Worm (Caenorhabditis elegans) whole organism, late embryonic: ENCODE results near the gene B0496.11.

Experiments used
- C38D4.7 ChIP-seq: fragments of 200-800 bp; sonication (Bioruptor generic); optimal IDR thresholded peaks from 2 replicates; lab custom pipeline; 2018; ENCODE audit warnings: mild to moderate bottlenecking, missing genetic modification characterization, moderate library complexity, missing compliant biosample characterization
- F13H6.1 ChIP-seq: sonication (generic microtip); optimal IDR thresholded peaks from 2 replicates; lab custom pipeline; 2016; ENCODE audit warnings: missing genetic modification characterization, missing compliant biosample characterization
- T23F11.4 ChIP-seq: fragments of 200-800 bp; sonication (Bioruptor generic); optimal IDR thresholded peaks from 2 replicates; lab custom pipeline; 2018; ENCODE audit warnings: mild to moderate bottlenecking, missing genetic modification characterization, missing compliant biosample characterization
- Y22D7AL.16 ChIP-seq: sonication (generic microtip); optimal IDR thresholded peaks from 2 replicates; lab custom pipeline; 2016; ENCODE audit warnings: missing genetic modification characterization, missing compliant biosample characterization
- ahr-1 ChIP-seq: sonication (generic microtip); optimal IDR thresholded peaks from 2 replicates; lab custom pipeline; 2016; ENCODE audit warnings: missing genetic modification characterization, missing compliant biosample characterization
- ama-1 ChIP-seq: fragments of 150-350 bp; optimal IDR thresholded peaks from 2 replicates; lab custom pipeline; 2014
- ceh-18 ChIP-seq: sonication (generic microtip); optimal IDR thresholded peaks from 2 replicates; lab custom pipeline; 2016; ENCODE audit warnings: missing genetic modification characterization, missing compliant biosample characterization
- ceh-2 ChIP-seq: sonication (generic microtip); optimal IDR thresholded peaks from 2 replicates; lab custom pipeline; 2016; ENCODE audit warnings: missing genotype, missing genetic modification characterization, missing compliant biosample characterization
- ceh-22 ChIP-seq: sonication (generic microtip); optimal IDR thresholded peaks from 2 replicates; lab custom pipeline; 2017; ENCODE audit warnings: missing biosample characterization, missing genetic modification characterization
- ceh-30 ChIP-seq: fragments of 150-350 bp; optimal IDR thresholded peaks from 2 replicates; lab custom pipeline; 2014; ENCODE audit warnings: missing biosample characterization, missing genetic modification characterization
- che-1 ChIP-seq: sonication (generic microtip); optimal IDR thresholded peaks from 2 replicates; lab custom pipeline; 2016; ENCODE audit warnings: mild to moderate bottlenecking, missing genetic modification characterization, missing compliant biosample characterization
- dmd-4 ChIP-seq: sonication (generic microtip); optimal IDR thresholded peaks from 2 replicates; lab custom pipeline; 2016; ENCODE audit warnings: borderline replicate concordance, missing genetic modification characterization, missing compliant biosample characterization
- elt-2 ChIP-seq: sonication (generic microtip); optimal IDR thresholded peaks from 2 replicates; lab custom pipeline; 2016; ENCODE audit warnings: missing genetic modification reagents, missing genetic modification characterization, missing compliant biosample characterization
- elt-4 ChIP-seq: sonication (generic microtip); optimal IDR thresholded peaks from 2 replicates; lab custom pipeline; 2016; ENCODE audit warnings: missing genetic modification characterization, missing compliant biosample characterization
- eyg-1 ChIP-seq: sonication (generic microtip); optimal IDR thresholded peaks from 2 replicates; lab custom pipeline; 2016; ENCODE audit warnings: missing genotype, missing genetic modification characterization, missing compliant biosample characterization
- fax-1 ChIP-seq: sonication (generic microtip); optimal IDR thresholded peaks from 2 replicates; lab custom pipeline; 2016; ENCODE audit warnings: missing genotype, missing genetic modification characterization, missing compliant biosample characterization
- fkh-6 ChIP-seq: sonication (generic microtip); optimal IDR thresholded peaks from 2 replicates; lab custom pipeline; 2016; ENCODE audit warnings: missing genetic modification characterization, missing compliant biosample characterization
- hlh-15 ChIP-seq: sonication (generic microtip); optimal IDR thresholded peaks from 2 replicates; lab custom pipeline; 2016; ENCODE audit warnings: missing genetic modification characterization, missing compliant biosample characterization
- hlh-30 ChIP-seq: sonication (generic microtip); optimal IDR thresholded peaks from 2 replicates; lab custom pipeline; 2017; ENCODE audit warnings: antibody characterized with exemption, missing genetic modification characterization, missing compliant biosample characterization; ENCODE audit not compliant: insufficient read depth
- hlh-6 ChIP-seq: sonication (generic microtip); optimal IDR thresholded peaks from 2 replicates; lab custom pipeline; 2016; ENCODE audit warnings: missing genotype, missing genetic modification characterization, missing compliant biosample characterization
- lin-11 ChIP-seq: fragments of 200-800 bp; sonication (Bioruptor generic); optimal IDR thresholded peaks from 2 replicates; lab custom pipeline; 2018; ENCODE audit warnings: mild to moderate bottlenecking, missing genetic modification characterization, missing compliant biosample characterization
- nfya-1 ChIP-seq: sonication (generic microtip); optimal IDR thresholded peaks from 2 replicates; lab custom pipeline; 2017; ENCODE audit warnings: missing genetic modification characterization, mild to moderate bottlenecking, missing compliant biosample characterization, antibody characterized with exemption, moderate library complexity
- nhr-232 ChIP-seq: sonication (generic microtip); optimal IDR thresholded peaks from 2 replicates; lab custom pipeline; 2016; ENCODE audit warnings: missing genetic modification characterization, missing compliant biosample characterization
- npax-4 ChIP-seq: sonication (generic microtip); optimal IDR thresholded peaks from 2 replicates; lab custom pipeline; 2016; ENCODE audit warnings: missing genetic modification characterization, missing compliant biosample characterization
- pat-9 ChIP-seq: fragments of 200-800 bp; sonication (Bioruptor generic); optimal IDR thresholded peaks from 2 replicates; lab custom pipeline; 2018; ENCODE audit warnings: mild to moderate bottlenecking, missing genetic modification characterization, moderate library complexity, missing compliant biosample characterization
- pax-1 ChIP-seq: fragments of 150-350 bp; optimal IDR thresholded peaks from 2 replicates; lab custom pipeline; 2014; ENCODE audit warnings: missing biosample characterization, missing genetic modification characterization
- pha-2 ChIP-seq: sonication (generic microtip); optimal IDR thresholded peaks from 2 replicates; lab custom pipeline; 2017; ENCODE audit warnings: mild to moderate bottlenecking, missing genetic modification characterization, missing compliant biosample characterization
- pha-4 ChIP-seq: fragments of 150-350 bp; optimal IDR thresholded peaks from 2 replicates; lab custom pipeline; 2018; ENCODE audit warnings: missing biosample characterization, missing genetic modification reagents, missing genetic modification characterization
- ref-2 ChIP-seq: sonication (generic microtip); optimal IDR thresholded peaks from 2 replicates; lab custom pipeline; 2016; ENCODE audit warnings: missing genetic modification characterization, missing compliant biosample characterization
- sdc-2 ChIP-seq: sonication (generic microtip); optimal IDR thresholded peaks from 2 replicates; lab custom pipeline; 2016; ENCODE audit warnings: missing genotype, missing genetic modification characterization, missing compliant biosample characterization
- syd-9 ChIP-seq: sonication (generic microtip); optimal IDR thresholded peaks from 2 replicates; lab custom pipeline; 2016; ENCODE audit warnings: mild to moderate bottlenecking, missing genetic modification characterization, moderate library complexity, missing compliant biosample characterization
- tbx-2 ChIP-seq: sonication (generic microtip); optimal IDR thresholded peaks from 2 replicates; lab custom pipeline; 2016; ENCODE audit warnings: missing genetic modification characterization, missing compliant biosample characterization
- tbx-7 ChIP-seq: sonication (generic microtip); optimal IDR thresholded peaks from 2 replicates; lab custom pipeline; 2016; ENCODE audit warnings: missing genotype, missing genetic modification characterization, missing compliant biosample characterization
- unc-3 ChIP-seq, 2 experiments: fragments of 200-800 bp in 1 of 2; sonication (Bioruptor generic) in 1 of 2; sonication (generic microtip) in 1 of 2; conservative IDR thresholded peaks in 1 of 2; optimal IDR thresholded peaks in 1 of 2; 2 replicates each; pipeline versions ENCODE4 v1.3.6 to Lab custom; 2016 to 2022; ENCODE audit warnings: missing compliant biosample characterization in 2 of 2, missing genetic modification characterization in 2 of 2, missing genetic modification reagents in 1 of 2
- unc-42 ChIP-seq: sonication (generic microtip); optimal IDR thresholded peaks from 2 replicates; lab custom pipeline; 2016; ENCODE audit warnings: missing genotype, missing genetic modification characterization, missing compliant biosample characterization
- unc-86 ChIP-seq: sonication (generic microtip); optimal IDR thresholded peaks from 2 replicates; lab custom pipeline; 2016; ENCODE audit warnings: missing genetic modification characterization, missing compliant biosample characterization
- zip-5 ChIP-seq: sonication (generic microtip); optimal IDR thresholded peaks from 2 replicates; lab custom pipeline; 2016; ENCODE audit warnings: missing genetic modification characterization, missing compliant biosample characterization

The B0496.11 gene

DNA sequence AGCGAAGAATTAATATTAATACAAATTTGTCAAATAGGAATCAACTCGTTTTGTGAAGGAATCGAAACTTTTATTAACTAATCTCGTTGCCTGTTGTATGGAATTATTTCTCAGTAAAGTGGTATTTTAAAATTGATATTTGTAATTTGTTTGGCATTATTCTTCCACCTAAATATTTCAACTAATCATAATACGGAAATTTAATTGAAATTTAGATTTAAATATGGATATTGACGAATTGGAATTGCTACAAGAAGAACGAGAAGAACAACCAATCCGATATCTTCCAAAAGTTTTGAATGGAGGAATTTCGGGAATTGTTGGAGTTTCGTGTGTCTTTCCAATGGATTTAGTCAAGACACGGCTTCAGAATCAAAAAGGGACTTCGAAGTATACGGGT, 41.1 kb upstream of the B0496.11 start, which contains the start of gene slc-25A18.2:
Gene slc-25A18.2, plus strand, starts transcription at position 216 of the 400 bp plus-strand sequence.
- no peak for TF ChIP-seq ama-1 (lab: Kevin White, UChicago)
- TF ChIP-seq unc-3 (GFP tag; conservative IDR thresholded peaks at IDR 0.05; lab: Robert Waterston, UW), result no peak
- no peak for TF ChIP-seq unc-3 (tag; optimal IDR thresholded peaks at IDR 0.05; lab: Kevin White, UChicago)
- no peak for TF ChIP-seq unc-42
- TF ChIP-seq nhr-232 (tag; lab: Kevin White, UChicago), result no peak
- no peak for TF ChIP-seq fax-1
- TF ChIP-seq, all 69 proteins: peak for 0

DNA sequence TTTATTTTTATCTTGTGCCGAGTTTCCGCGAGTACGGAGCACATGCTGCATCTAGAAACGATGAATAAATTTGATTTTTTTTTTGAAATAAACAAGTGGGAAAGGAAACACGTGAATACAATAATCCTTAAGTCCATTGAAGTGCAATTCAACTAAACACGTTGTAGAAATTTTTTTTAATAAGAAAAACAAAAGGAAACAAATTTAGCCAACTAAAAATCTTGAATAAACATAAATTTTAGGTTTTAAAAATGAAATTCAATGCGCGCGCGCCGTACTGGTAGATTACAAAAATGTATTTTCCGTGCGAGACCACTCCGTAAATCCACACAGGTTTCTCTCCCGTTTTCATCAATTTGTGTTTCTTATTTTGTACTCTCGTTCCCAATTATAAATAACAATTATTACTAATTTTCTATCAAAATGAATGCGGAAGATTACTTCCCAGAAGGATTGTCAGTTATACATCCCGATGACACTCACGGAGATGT, 39.4 kb upstream of the B0496.11 start, which contains the start of the genes plk-3 and F55G1.6:
Gene plk-3, minus strand, starts transcription at position 51 of the 491 bp plus-strand sequence.
Gene F55G1.6, plus strand, starts transcription at position 359 of the 491 bp plus-strand sequence.
- TF ChIP-seq zip-5 (tag; lab: Kevin White, UChicago) (no peak), tbx-7 (tag; lab: Kevin White, UChicago) (no peak), Y22D7AL.16 (tag; lab: Kevin White, UChicago) (no peak), fkh-6 (tag; lab: Kevin White, UChicago) (no peak)

DNA sequence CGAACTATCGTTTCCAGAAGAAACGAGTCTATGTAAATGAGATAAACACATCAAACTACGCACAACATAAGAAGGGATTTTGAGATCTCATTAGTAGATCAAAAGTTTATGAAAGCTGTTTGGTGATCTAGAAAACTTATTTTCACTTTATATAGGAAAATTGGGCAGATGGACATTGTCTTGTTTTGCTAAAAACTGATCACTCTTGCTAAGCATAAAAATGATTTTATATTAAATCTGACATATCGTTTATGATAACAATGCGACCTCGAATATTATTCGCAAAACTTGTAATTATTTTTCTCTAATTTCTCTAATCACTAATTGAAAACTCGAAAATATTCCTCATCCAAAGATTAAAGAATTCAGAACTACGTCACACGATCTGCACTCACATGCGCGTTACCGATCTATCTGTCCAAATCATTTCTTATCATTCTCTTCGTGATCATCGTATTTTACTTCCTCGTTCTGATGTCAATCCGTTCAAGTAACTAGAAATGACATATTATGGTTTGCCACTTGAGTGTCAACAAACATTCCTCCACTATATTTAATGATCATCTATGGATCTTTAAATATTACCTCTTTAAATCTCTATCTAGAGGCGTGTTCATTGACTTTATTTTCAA, 36.1 kb upstream of the B0496.11 start, which contains the start of gene F55G1.7:
Gene F55G1.7, minus strand, starts transcription at position 51 of the 632 bp plus-strand sequence.
- TF ChIP-seq hlh-30 (tag; lab: Kevin White, UChicago), result no peak
- no peak for TF ChIP-seq pha-4 (tag; lab: Kevin White, UChicago)
- TF ChIP-seq F13H6.1 (tag; lab: Kevin White, UChicago), result no peak
- no peak for TF ChIP-seq che-1
- TF ChIP-seq elt-2 (tag; lab: Kevin White, UChicago), result no peak
- no peak for TF ChIP-seq ceh-2 (tag; lab: Kevin White, UChicago)
- no peak for TF ChIP-seq eyg-1 (tag; lab: Kevin White, UChicago)
- no peak for TF ChIP-seq pax-1 (tag; lab: Kevin White, UChicago)

DNA sequence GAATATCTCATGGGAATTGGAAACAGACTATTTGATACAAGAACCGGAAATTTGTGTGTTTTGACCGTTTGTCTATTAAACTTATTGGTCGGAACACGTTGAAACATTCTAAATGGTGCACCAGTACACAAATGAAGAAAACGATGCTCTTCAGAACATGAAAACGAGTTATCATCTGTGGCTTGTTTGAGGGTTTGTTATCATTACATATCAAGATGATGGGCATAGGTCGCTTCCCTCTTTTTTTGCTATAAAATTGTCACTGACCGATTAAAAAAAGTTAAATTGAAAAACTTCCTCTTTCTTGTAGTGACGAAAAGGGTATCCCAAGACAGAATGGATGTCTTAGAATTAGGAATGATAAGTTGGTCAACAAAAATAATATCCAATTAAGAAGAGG, 34.9 kb upstream of the B0496.11 start:
- TF ChIP-seq unc-3 (GFP tag; conservative IDR thresholded peaks at IDR 0.05; lab: Robert Waterston, UW) (no peak), unc-3 (tag; optimal IDR thresholded peaks at IDR 0.05; lab: Kevin White, UChicago) (no peak), tbx-2 (tag; lab: Kevin White, UChicago) (no peak), elt-4 (tag; lab: Kevin White, UChicago) (no peak), ceh-30 (tag; lab: Kevin White, UChicago) (no peak), ref-2 (tag; lab: Kevin White, UChicago) (no peak), ceh-18 (tag; lab: Kevin White, UChicago) (no peak), pha-4 (tag; lab: Kevin White, UChicago) (no peak), dmd-4 (no peak), ceh-22 (tag; lab: Kevin White, UChicago) (no peak), pha-2 (no peak), T23F11.4 (no peak), zip-5 (tag; lab: Kevin White, UChicago) (no peak)

DNA sequence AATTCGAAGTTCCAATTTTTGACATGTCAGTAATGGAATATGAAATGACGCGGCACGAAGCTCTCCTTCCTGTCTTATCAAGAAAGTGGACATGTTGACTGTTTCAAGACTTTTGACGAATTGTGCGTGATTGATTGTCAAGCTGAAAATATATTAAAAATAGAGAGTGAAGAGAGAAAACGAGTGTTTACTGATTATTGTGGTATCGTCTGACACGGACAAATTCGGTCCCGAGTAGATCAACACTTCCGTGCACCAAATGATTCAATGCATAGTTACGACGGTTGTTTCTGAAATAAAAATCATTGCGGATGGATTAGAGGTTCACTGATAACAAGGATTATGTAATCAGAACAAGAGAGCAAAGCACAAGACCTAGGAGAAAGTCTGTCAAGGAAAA, 33.4 kb upstream of the B0496.11 start:
- TF ChIP-seq hlh-6 (tag; lab: Kevin White, UChicago) (no peak), lin-11 (tag; lab: Kevin White, UChicago) (no peak), ceh-18 (tag; lab: Kevin White, UChicago) (no peak), pax-1 (tag; lab: Kevin White, UChicago) (no peak), elt-2 (tag; lab: Kevin White, UChicago) (no peak), syd-9 (tag; lab: Kevin White, UChicago) (no peak), pat-9 (no peak), fkh-6 (tag; lab: Kevin White, UChicago) (no peak), hlh-15 (tag; lab: Kevin White, UChicago) (no peak), unc-86 (no peak), ahr-1 (no peak), sdc-2 (tag; lab: Kevin White, UChicago) (no peak), npax-4 (tag; lab: Kevin White, UChicago) (no peak), tbx-2 (tag; lab: Kevin White, UChicago) (no peak), nfya-1 (tag; lab: Kevin White, UChicago) (no peak), C38D4.7 (GFP tag; lab: Kevin White, UChicago) (no peak)
